Worm (Caenorhabditis elegans) whole organism, early embryonic: ENCODE results near the gene R05G6.1.
A peak's percentile ranks its signal among the peaks of the same experiment; 100 is the strongest.
"Not testable (repeated sequence)": the region's sequence is repeated elsewhere in the genome, so short reads cannot be mapped to it uniquely, and the experiment has no call there.

Experiments used
- B0310.2 ChIP-seq: sonication (generic microtip); optimal IDR thresholded peaks from 2 replicates; lab custom pipeline; 2016; ENCODE audit warnings: mild to moderate bottlenecking, missing genetic modification characterization, missing compliant biosample characterization
- F13C5.2 ChIP-seq: sonication (generic microtip); optimal IDR thresholded peaks from 2 replicates; lab custom pipeline; 2017; ENCODE audit warnings: mild to moderate bottlenecking, missing genetic modification characterization, inconsistent platforms, missing compliant biosample characterization
- aly-1 ChIP-seq: sonication (generic microtip); optimal IDR thresholded peaks from 2 replicates; lab custom pipeline; 2016; ENCODE audit warnings: missing genetic modification characterization, missing compliant biosample characterization
- ama-1 ChIP-seq: fragments of 150-350 bp; optimal IDR thresholded peaks from 2 replicates; lab custom pipeline; 2014
- ceh-13 ChIP-seq: fragments of 200-800 bp; sonication (Bioruptor generic); optimal IDR thresholded peaks from 2 replicates; lab custom pipeline; 2018; ENCODE audit warnings: mild to moderate bottlenecking, missing genetic modification characterization, missing compliant biosample characterization
- ceh-36 ChIP-seq: sonication (generic microtip); optimal IDR thresholded peaks from 2 replicates; lab custom pipeline; 2016; ENCODE audit warnings: missing genetic modification characterization, inconsistent platforms, missing compliant biosample characterization
- ets-7 ChIP-seq: sonication (generic microtip); optimal IDR thresholded peaks from 2 replicates; lab custom pipeline; 2016; ENCODE audit warnings: missing genotype, missing genetic modification characterization, missing compliant biosample characterization
- flt-1 ChIP-seq: fragments of 200-800 bp; sonication (Bioruptor generic); IDR thresholded peaks from 2 replicates; pipeline ENCODE4 v1.3.6; 2022; ENCODE audit warnings: missing genetic modification characterization, missing compliant biosample characterization
- hmbx-1 ChIP-seq: sonication (generic microtip); optimal IDR thresholded peaks from 2 replicates; lab custom pipeline; 2016; ENCODE audit warnings: mild to moderate bottlenecking, missing genetic modification characterization, missing compliant biosample characterization
- hmg-4 ChIP-seq: fragments of 200-800 bp; sonication (Bioruptor generic); optimal IDR thresholded peaks from 2 replicates; lab custom pipeline; 2018; ENCODE audit warnings: mild to moderate bottlenecking, missing genetic modification characterization, missing compliant biosample characterization
- hnd-1 ChIP-seq: sonication (generic microtip); optimal IDR thresholded peaks from 2 replicates; lab custom pipeline; 2016; ENCODE audit warnings: missing genetic modification characterization, missing compliant biosample characterization
- pes-1 ChIP-seq: fragments of 200-800 bp; sonication (Bioruptor generic); IDR thresholded peaks from 2 replicates; pipeline ENCODE4 v1.3.6; 2022; ENCODE audit warnings: missing genetic modification reagents, missing genetic modification characterization, missing compliant biosample characterization
- scrt-1 ChIP-seq: fragments of 200-800 bp; sonication (Bioruptor generic); IDR thresholded peaks from 2 replicates; pipeline ENCODE4 v1.3.6; 2022; ENCODE audit warnings: missing genetic modification characterization, missing compliant biosample characterization
- sea-1 ChIP-seq: fragments of 200-800 bp; sonication (Bioruptor generic); conservative IDR thresholded peaks from 2 replicates; pipeline ENCODE4 v1.3.6; 2022; ENCODE audit warnings: missing genetic modification characterization, missing compliant biosample characterization
- tbx-11 ChIP-seq: fragments of 200-800 bp; sonication (Bioruptor generic); IDR thresholded peaks from 2 replicates; pipeline ENCODE4 v1.3.6; 2022; ENCODE audit warnings: missing genetic modification characterization, missing compliant biosample characterization
- tbx-37 ChIP-seq: fragments of 200-800 bp; sonication (Bioruptor generic); conservative IDR thresholded peaks from 2 replicates; pipeline ENCODE4 v1.3.6; 2022; ENCODE audit warnings: missing genetic modification reagents, missing genetic modification characterization, missing compliant biosample characterization
- tra-4 ChIP-seq: sonication (generic microtip); optimal IDR thresholded peaks from 2 replicates; lab custom pipeline; 2017; ENCODE audit warnings: missing genetic modification characterization, missing compliant biosample characterization

R05G6.1 gene

ce11 chrIV:7559237-7559636, 26.8 kb downstream of the R05G6.1 start:
- no peak for TF ChIP-seq ama-1 (lab: Kevin White, UChicago)
- no peak for TF ChIP-seq F13C5.2 (tag; lab: Kevin White, UChicago)

DNA sequence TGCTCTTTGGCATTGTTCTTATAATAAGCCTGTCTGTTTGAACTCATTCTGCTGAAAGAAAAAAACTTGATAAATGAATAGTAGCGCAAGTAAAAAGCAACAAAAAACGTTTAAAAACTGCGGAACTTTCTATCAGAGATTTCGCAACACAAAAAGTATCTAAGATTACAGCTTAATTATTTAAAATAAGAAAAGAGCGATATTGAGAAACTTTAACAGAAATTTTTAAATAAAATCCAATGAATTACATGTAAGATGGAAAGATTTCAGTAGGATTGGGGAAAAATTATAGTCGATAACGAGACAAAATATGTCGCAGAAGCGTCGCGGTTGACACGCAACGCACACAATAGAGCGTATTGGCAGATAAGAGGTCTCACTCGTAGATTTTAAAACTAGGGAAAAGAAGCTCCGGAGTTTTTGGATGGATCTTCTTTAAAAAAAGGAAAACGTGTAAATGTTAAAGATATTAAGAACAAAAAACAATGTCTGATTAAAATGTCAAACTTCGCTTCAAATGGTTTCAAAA, 29.2 kb downstream of the R05G6.1 start, which contains the start of gene ima-3:
Gene ima-3, minus strand, starts transcription at position 51 of the 529 bp plus-strand sequence.
- TF ChIP-seq tra-4 (tag; lab: Kevin White, UChicago) (no peak), tbx-37 (GFP tag; lab: Robert Waterston, UW) (0 out of 2 replicates have a peak, but pooled peaks have one; percentile 21), hnd-1 (no peak), hmg-4 (GFP tag; lab: Kevin White, UChicago) (no peak), aly-1 (no peak), ama-1 (lab: Kevin White, UChicago) (no peak), tbx-11 (no peak)

DNA sequence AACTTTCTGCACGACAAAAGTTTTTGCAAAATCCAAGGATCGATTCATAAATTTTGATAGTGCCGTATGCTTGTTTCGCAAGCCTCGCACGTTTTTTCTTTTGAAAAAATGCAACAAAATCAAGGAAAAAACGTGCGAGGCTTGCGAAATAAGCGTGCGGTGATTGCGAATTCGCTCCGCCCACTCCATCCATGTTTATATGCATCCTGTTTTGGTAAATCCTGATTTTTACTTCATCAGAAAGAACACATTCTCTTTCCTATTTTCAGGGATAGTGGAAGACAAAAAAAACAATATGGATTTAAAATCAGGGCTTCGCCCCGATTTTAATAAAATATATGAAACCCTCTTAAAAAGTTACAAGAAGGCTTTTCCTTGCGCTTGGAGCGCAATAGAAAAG, 31.4 kb downstream of the R05G6.1 start, which contains the start of gene F32E10.9:
Gene F32E10.9, minus strand, starts transcription at position 101 of the 400 bp plus-strand sequence.
- not testable (repeated sequence) for TF ChIP-seq hmg-4 (GFP tag; lab: Kevin White, UChicago); ceh-36 (tag; lab: Kevin White, UChicago); scrt-1 (GFP tag; lab: Robert Waterston, UW)

DNA sequence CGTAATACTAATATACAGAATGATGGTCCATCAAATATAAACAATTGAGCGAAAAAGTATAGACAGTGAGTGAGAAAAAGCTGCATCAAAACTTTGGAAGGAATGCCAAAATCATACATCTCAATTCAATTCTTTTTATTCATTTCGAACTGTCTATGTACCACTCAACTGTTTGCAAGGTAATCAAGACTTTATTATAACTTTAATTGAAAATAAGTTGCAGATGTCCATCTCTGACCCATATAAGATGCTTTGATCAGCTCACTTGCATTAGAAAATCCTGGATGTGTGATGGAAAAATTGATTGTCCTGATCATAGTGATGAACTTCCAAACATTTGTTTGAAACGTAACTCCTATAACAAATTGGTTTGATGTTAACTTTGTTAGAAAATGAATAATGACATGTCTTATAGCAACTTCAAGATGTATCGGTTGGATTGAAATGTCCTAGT, 35.1 kb downstream of the R05G6.1 start, which contains the start of gene F32E10.8:
Gene F32E10.8, plus strand, starts transcription at position 51 of the 454 bp plus-strand sequence.
- TF ChIP-seq flt-1 (GFP tag; lab: Robert Waterston, UW), result no peak

DNA sequence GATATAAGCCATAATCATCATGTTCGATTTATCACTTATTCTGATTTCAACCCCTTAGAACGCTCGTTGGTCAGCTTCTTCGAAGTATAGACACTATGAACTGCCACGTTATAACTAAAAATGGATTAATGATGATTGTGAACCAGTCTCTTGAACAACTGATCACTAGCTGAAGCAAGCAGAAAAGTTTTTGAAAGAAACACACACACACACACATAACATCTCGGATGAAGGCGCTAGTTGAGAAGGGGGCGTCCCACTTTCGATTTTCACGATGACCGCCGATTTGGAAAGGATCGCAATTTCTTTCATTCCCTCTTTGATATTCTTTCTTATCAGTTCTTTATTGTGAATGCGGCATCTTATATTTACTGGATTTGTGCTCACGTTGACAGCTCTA, 36.1 kb downstream of the R05G6.1 start, which contains the start of gene clec-180:
Gene clec-180, plus strand, starts transcription at position 301 of the 400 bp plus-strand sequence.
- no peak for TF ChIP-seq ceh-36 (tag; lab: Kevin White, UChicago)
- TF ChIP-seq tra-4 (tag; lab: Kevin White, UChicago), result no peak
- TF ChIP-seq ceh-13 (GFP tag; lab: Kevin White, UChicago), result no peak
- TF ChIP-seq tbx-11, result no peak
- TF ChIP-seq sea-1, result no peak
- no peak for TF ChIP-seq B0310.2 (tag; lab: Kevin White, UChicago)
- no peak for TF ChIP-seq tbx-37 (GFP tag; lab: Robert Waterston, UW)
- TF ChIP-seq flt-1 (GFP tag; lab: Robert Waterston, UW), result no peak
- no peak for TF ChIP-seq scrt-1 (GFP tag; lab: Robert Waterston, UW)
- no peak for TF ChIP-seq aly-1
- no peak for TF ChIP-seq ets-7 (tag; lab: Kevin White, UChicago)
- no peak for TF ChIP-seq hmg-4 (GFP tag; lab: Kevin White, UChicago)
- no peak for TF ChIP-seq hmbx-1 (tag; lab: Kevin White, UChicago)
- no peak for TF ChIP-seq hnd-1
- TF ChIP-seq ama-1 (lab: Kevin White, UChicago), result no peak
- no peak for TF ChIP-seq F13C5.2 (tag; lab: Kevin White, UChicago)
- TF ChIP-seq pes-1 (GFP tag; lab: Robert Waterston, UW), result no peak

DNA sequence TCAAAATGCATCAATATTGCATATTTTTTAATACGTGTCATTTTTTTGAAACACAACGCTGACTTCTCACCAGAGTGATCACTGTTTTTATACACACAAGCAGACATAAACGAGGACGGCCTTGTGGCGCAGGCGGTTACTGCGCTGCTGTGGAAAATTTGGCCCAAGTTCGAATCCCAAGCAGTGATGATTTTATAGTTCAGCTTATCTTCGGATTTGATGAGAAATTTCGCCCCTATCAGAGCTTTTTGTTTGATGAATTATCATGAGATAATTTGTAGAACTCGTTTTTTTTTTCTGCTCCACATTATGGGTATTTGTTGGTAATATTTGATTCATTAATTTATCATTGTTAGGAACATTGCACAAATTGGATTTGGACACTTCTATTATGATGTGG, 41.5 kb downstream of the R05G6.1 start:
- TF ChIP-seq ama-1 (lab: Kevin White, UChicago), result peak; percentile 5
- TF ChIP-seq pes-1 (GFP tag; lab: Robert Waterston, UW), result peak; percentile 96
- TF ChIP-seq F13C5.2 (tag; lab: Kevin White, UChicago), result peak; percentile 95
- peak; percentile 90 for TF ChIP-seq ets-7 (tag; lab: Kevin White, UChicago)
- peak; percentile 84 for TF ChIP-seq hmbx-1 (tag; lab: Kevin White, UChicago)
- TF ChIP-seq B0310.2 (tag; lab: Kevin White, UChicago), result peak; percentile 94
- TF ChIP-seq tbx-37 (GFP tag; lab: Robert Waterston, UW), result peak; percentile 97
- TF ChIP-seq hnd-1, result peak; percentile 96
- TF ChIP-seq aly-1, result peak; percentile 95
- peak; percentile 96 for TF ChIP-seq tra-4 (tag; lab: Kevin White, UChicago)
- peak; percentile 97 for TF ChIP-seq flt-1 (GFP tag; lab: Robert Waterston, UW)
- peak; percentile 97 for TF ChIP-seq sea-1
- peak; percentile 87 for TF ChIP-seq ceh-13 (GFP tag; lab: Kevin White, UChicago)
- peak; percentile 99 for TF ChIP-seq hmg-4 (GFP tag; lab: Kevin White, UChicago)
- peak; percentile 96 for TF ChIP-seq ceh-36 (tag; lab: Kevin White, UChicago)
- TF ChIP-seq scrt-1 (GFP tag; lab: Robert Waterston, UW), result peak; percentile 95
- peak; percentile 92 for TF ChIP-seq tbx-11

DNA sequence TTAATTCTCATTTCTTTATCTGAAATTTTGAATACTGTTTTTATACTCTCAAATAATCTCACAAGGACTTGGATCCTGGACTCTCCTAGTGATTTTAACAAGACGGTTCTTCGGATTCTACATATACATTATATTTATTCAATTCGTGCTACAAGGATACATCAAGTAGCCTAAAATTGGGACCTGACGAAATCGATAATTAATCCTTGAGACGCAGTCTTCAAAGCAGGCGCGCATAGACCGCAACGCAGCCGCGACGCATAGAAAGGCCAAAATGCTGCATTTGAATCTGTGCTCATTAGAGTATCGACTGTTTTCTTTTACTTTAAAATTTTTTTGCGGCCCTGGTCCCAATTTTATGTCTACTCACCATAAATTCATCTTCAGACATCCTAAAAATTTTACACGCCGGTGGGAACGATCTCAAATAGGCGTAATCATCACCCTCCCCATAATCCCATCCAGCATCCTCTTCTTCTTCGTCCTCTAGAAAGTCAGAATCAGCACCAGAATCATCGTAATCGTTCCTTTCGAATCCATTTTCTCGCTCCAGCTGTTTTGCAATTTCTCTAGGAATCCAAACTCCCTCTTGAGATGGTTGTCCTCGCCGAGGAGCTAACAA, 42.8 kb downstream of the R05G6.1 start, which contains the start of gene cec-4:
Gene cec-4, plus strand, starts transcription at position 572 of the 622 bp plus-strand sequence.
- no peak for TF ChIP-seq tbx-37 (GFP tag; lab: Robert Waterston, UW)
- TF ChIP-seq ama-1 (lab: Kevin White, UChicago), result peak; percentile 52

ce11 chrIV:7578281-7578680, 45.8 kb downstream of the R05G6.1 start, which contains the start of gene F32E10.5:
Gene F32E10.5, minus strand, starts transcription at chrIV:7578381.
- no peak for TF ChIP-seq F13C5.2 (tag; lab: Kevin White, UChicago)
- no peak for TF ChIP-seq tbx-11
- no peak for TF ChIP-seq tbx-37 (GFP tag; lab: Robert Waterston, UW)
- TF ChIP-seq sea-1, result no peak
- no peak for TF ChIP-seq scrt-1 (GFP tag; lab: Robert Waterston, UW)
